Worm (Caenorhabditis elegans) whole organism, L4 larva: ENCODE results near the gene cpna-1.

Experiments
- D1046.2 ChIP-seq: fragments of 200-800 bp; sonication (Bioruptor generic); IDR thresholded peaks from 2 replicates; pipeline ENCODE4 v1.3.6; 2022; ENCODE audit warnings: missing genetic modification characterization, missing compliant biosample characterization
- F44E2.7 ChIP-seq: fragments of 200-800 bp; sonication (Bioruptor generic); IDR thresholded peaks from 2 replicates; pipeline ENCODE4 v2.1.2; 2022; ENCODE audit warnings: missing genetic modification characterization, missing compliant biosample characterization
- F49E8.2 ChIP-seq: sonication (generic microtip); optimal IDR thresholded peaks from 2 replicates; lab custom pipeline; 2016; ENCODE audit warnings: missing compliant biosample characterization, mild to moderate bottlenecking, missing genetic modification characterization, borderline replicate concordance
- R02D3.7 ChIP-seq: fragments of 150-350 bp; sonication (generic microtip); optimal IDR thresholded peaks from 3 replicates; lab custom pipeline; 2014; ENCODE audit warnings: missing biosample characterization, missing genetic modification characterization
- aly-2 ChIP-seq: sonication (generic microtip); optimal IDR thresholded peaks from 2 replicates; lab custom pipeline; 2018; ENCODE audit warnings: missing biosample characterization, missing genetic modification characterization
- ama-1 ChIP-seq: fragments of 150-350 bp; optimal IDR thresholded peaks from 2 replicates; lab custom pipeline; 2014; ENCODE audit warnings: inconsistent platforms, mixed read lengths
- ces-1 ChIP-seq: fragments of 150-350 bp; sonication (generic microtip); optimal IDR thresholded peaks from 4 replicates; lab custom pipeline; 2014; ENCODE audit warnings: missing biosample characterization, missing genetic modification reagents, missing genetic modification characterization
- cey-2 ChIP-seq: sonication (generic microtip); optimal IDR thresholded peaks from 3 replicates; lab custom pipeline; 2017; ENCODE audit warnings: missing genetic modification characterization, mild to moderate bottlenecking, missing compliant biosample characterization, antibody characterized with exemption, borderline replicate concordance; ENCODE audit not compliant: insufficient read depth
- ctbp-1 ChIP-seq: fragments of 200-800 bp; sonication (Bioruptor generic); IDR thresholded peaks from 2 replicates; pipeline ENCODE4 v1.3.6; 2022; ENCODE audit warnings: missing genetic modification reagents, missing genetic modification characterization, missing compliant biosample characterization
- daf-12 ChIP-seq: fragments of 150-350 bp; optimal IDR thresholded peaks from 2 replicates; lab custom pipeline; 2014; ENCODE audit warnings: missing biosample characterization, missing genetic modification reagents, missing genetic modification characterization
- daf-19 ChIP-seq: fragments of 200-800 bp; sonication (Bioruptor generic); conservative IDR thresholded peaks from 2 replicates; pipeline ENCODE4 v1.3.6; 2022; ENCODE audit warnings: missing genetic modification characterization, missing compliant biosample characterization
- dmd-9 ChIP-seq: fragments of 200-800 bp; sonication (Bioruptor generic); IDR thresholded peaks from 2 replicates; pipeline ENCODE4 v1.3.6; 2022; ENCODE audit warnings: missing genetic modification reagents, missing genetic modification characterization, missing compliant biosample characterization
- egl-27 ChIP-seq: sonication (generic microtip); optimal IDR thresholded peaks from 3 replicates; lab custom pipeline; 2017; ENCODE audit warnings: missing biosample characterization, missing genetic modification reagents, missing genetic modification characterization
- egl-43 ChIP-seq: fragments of 200-800 bp; sonication (Bioruptor generic); IDR thresholded peaks from 2 replicates; pipeline ENCODE4 v1.3.6; 2022; ENCODE audit warnings: missing genetic modification reagents, missing genetic modification characterization, missing compliant biosample characterization
- fkh-10 ChIP-seq: fragments of 150-350 bp; optimal IDR thresholded peaks from 2 replicates; lab custom pipeline; 2014; ENCODE audit warnings: missing biosample characterization, missing genetic modification reagents, missing genetic modification characterization
- fos-1 ChIP-seq: fragments of 150-350 bp; optimal IDR thresholded peaks from 2 replicates; lab custom pipeline; 2014; ENCODE audit warnings: missing biosample characterization, missing genetic modification characterization
- hif-1 ChIP-seq, 2 experiments: sonication (generic microtip); optimal IDR thresholded peaks; 2 replicates each; lab custom pipeline; 2016 to 2017; ENCODE audit warnings: missing compliant biosample characterization in 2 of 2, missing genetic modification characterization in 2 of 2, missing genetic modification reagents in 2 of 2, missing genotype in 2 of 2, mild to moderate bottlenecking in 1 of 2
- hlh-30 ChIP-seq: sonication (generic microtip); optimal IDR thresholded peaks from 2 replicates; lab custom pipeline; 2017; ENCODE audit warnings: antibody characterized with exemption, mild to moderate bottlenecking, missing genetic modification characterization, missing compliant biosample characterization; ENCODE audit not compliant: insufficient read depth
- jun-1 ChIP-seq: fragments of 150-350 bp; optimal IDR thresholded peaks from 2 replicates; lab custom pipeline; 2014; ENCODE audit warnings: missing biosample characterization, missing genetic modification reagents, missing genetic modification characterization
- lin-1 ChIP-seq: fragments of 200-800 bp; sonication (Bioruptor generic); IDR thresholded peaks from 2 replicates; pipeline ENCODE4 v1.3.6; 2022; ENCODE audit warnings: missing genetic modification reagents, missing genetic modification characterization, missing compliant biosample characterization
- lin-38 ChIP-seq: fragments of 200-800 bp; sonication (Bioruptor generic); IDR thresholded peaks from 2 replicates; pipeline ENCODE4 v1.3.6; 2022; ENCODE audit warnings: missing genetic modification reagents, missing genetic modification characterization, missing compliant biosample characterization
- lin-39 ChIP-seq: fragments of 150-350 bp; optimal IDR thresholded peaks from 2 replicates; lab custom pipeline; 2014; ENCODE audit warnings: missing biosample characterization, missing genetic modification reagents, missing genetic modification characterization
- madf-5 ChIP-seq, 2 experiments: fragments of 200-800 bp; sonication (Bioruptor generic); IDR thresholded peaks; 2 replicates each; pipeline ENCODE4 v1.3.6; 2022; ENCODE audit warnings: missing compliant biosample characterization in 2 of 2, missing genetic modification characterization in 2 of 2
- madf-9 ChIP-seq: fragments of 200-800 bp; sonication (Bioruptor generic); conservative IDR thresholded peaks from 2 replicates; pipeline ENCODE4 v1.3.6; 2022; ENCODE audit warnings: missing genetic modification reagents, missing genetic modification characterization, missing compliant biosample characterization
- mes-2 ChIP-seq: sonication (generic microtip); optimal IDR thresholded peaks from 2 replicates; lab custom pipeline; 2016; ENCODE audit warnings: missing genotype, mild to moderate bottlenecking, missing genetic modification characterization, missing compliant biosample characterization; ENCODE audit not compliant: poor library complexity, severe bottlenecking
- mxl-3 ChIP-seq: fragments of 200-800 bp; sonication (Bioruptor generic); optimal IDR thresholded peaks from 2 replicates; lab custom pipeline; 2018; ENCODE audit warnings: mild to moderate bottlenecking, missing genetic modification characterization, missing compliant biosample characterization
- nhr-111 ChIP-seq: fragments of 200-800 bp; sonication (Bioruptor generic); optimal IDR thresholded peaks from 2 replicates; lab custom pipeline; 2018; ENCODE audit warnings: mild to moderate bottlenecking, missing genetic modification characterization, missing compliant biosample characterization
- nhr-237 ChIP-seq: sonication (generic microtip); optimal IDR thresholded peaks from 2 replicates; lab custom pipeline; 2017; ENCODE audit warnings: missing biosample characterization, missing genetic modification characterization
- nhr-25 ChIP-seq: sonication (generic microtip); optimal IDR thresholded peaks from 2 replicates; lab custom pipeline; 2017; ENCODE audit warnings: missing genetic modification characterization, mild to moderate bottlenecking, missing compliant biosample characterization, antibody characterized with exemption, moderate library complexity, borderline replicate concordance; ENCODE audit not compliant: insufficient read depth
- nhr-28 ChIP-seq: fragments of 150-350 bp; optimal IDR thresholded peaks from 2 replicates; lab custom pipeline; 2014; ENCODE audit warnings: missing biosample characterization, missing genetic modification characterization
- nhr-41 ChIP-seq: fragments of 200-800 bp; sonication (Bioruptor generic); IDR thresholded peaks from 2 replicates; pipeline ENCODE4 v1.3.6; 2022; ENCODE audit warnings: missing genetic modification reagents, missing genetic modification characterization, missing compliant biosample characterization
- nhr-48 ChIP-seq: sonication (generic microtip); optimal IDR thresholded peaks from 2 replicates; lab custom pipeline; 2016; ENCODE audit warnings: mild to moderate bottlenecking, missing genetic modification characterization, missing compliant biosample characterization
- nhr-6 ChIP-seq: fragments of 150-350 bp; optimal IDR thresholded peaks from 2 replicates; lab custom pipeline; 2014; ENCODE audit warnings: missing biosample characterization, missing genetic modification characterization
- nhr-77 ChIP-seq: fragments of 150-350 bp; optimal IDR thresholded peaks from 2 replicates; lab custom pipeline; 2014; ENCODE audit warnings: missing biosample characterization, missing genetic modification characterization
- pqm-1 ChIP-seq: sonication (generic microtip); optimal IDR thresholded peaks from 2 replicates; lab custom pipeline; 2017; ENCODE audit warnings: missing biosample characterization, missing genetic modification characterization
- sdz-12 ChIP-seq: fragments of 200-800 bp; sonication (Bioruptor generic); optimal IDR thresholded peaks from 2 replicates; lab custom pipeline; 2018; ENCODE audit warnings: mild to moderate bottlenecking, missing genetic modification characterization, missing compliant biosample characterization
- set-16 ChIP-seq: fragments of 200-800 bp; sonication (Bioruptor generic); IDR thresholded peaks from 2 replicates; pipeline ENCODE4 v1.3.6; 2022; ENCODE audit warnings: missing genetic modification reagents, missing genetic modification characterization, missing compliant biosample characterization
- skn-1 ChIP-seq: fragments of 150-350 bp; optimal IDR thresholded peaks from 2 replicates; lab custom pipeline; 2014; ENCODE audit warnings: missing biosample characterization, missing genetic modification characterization
- snpc-4 ChIP-seq: fragments of 150-350 bp; optimal IDR thresholded peaks from 2 replicates; lab custom pipeline; 2014; ENCODE audit warnings: missing biosample characterization, missing genetic modification characterization
- tag-97 ChIP-seq: fragments of 200-800 bp; sonication (Bioruptor generic); IDR thresholded peaks from 2 replicates; pipeline ENCODE4 v1.3.6; 2022; ENCODE audit warnings: missing genetic modification characterization, missing compliant biosample characterization
- unc-62 ChIP-seq, 3 experiments: fragments of 150-350 bp in 1 of 3; sonication (generic microtip); optimal IDR thresholded peaks in 2 of 3; peaks in 1 of 3; 1 replicate in 1 of 3; 2 replicates in 2 of 3; lab custom pipeline; 2014 to 2017; ENCODE audit warnings: missing biosample characterization in 3 of 3, missing genetic modification characterization in 3 of 3, missing genetic modification reagents in 3 of 3, missing genotype in 1 of 3
- zip-2 ChIP-seq: fragments of 150-350 bp; optimal IDR thresholded peaks from 2 replicates; lab custom pipeline; 2014; ENCODE audit warnings: missing biosample characterization, missing genetic modification characterization
- ztf-11 ChIP-seq: fragments of 150-350 bp; optimal IDR thresholded peaks from 2 replicates; lab custom pipeline; 2014; ENCODE audit warnings: missing biosample characterization, missing genetic modification characterization

cpna-1 gene

DNA sequence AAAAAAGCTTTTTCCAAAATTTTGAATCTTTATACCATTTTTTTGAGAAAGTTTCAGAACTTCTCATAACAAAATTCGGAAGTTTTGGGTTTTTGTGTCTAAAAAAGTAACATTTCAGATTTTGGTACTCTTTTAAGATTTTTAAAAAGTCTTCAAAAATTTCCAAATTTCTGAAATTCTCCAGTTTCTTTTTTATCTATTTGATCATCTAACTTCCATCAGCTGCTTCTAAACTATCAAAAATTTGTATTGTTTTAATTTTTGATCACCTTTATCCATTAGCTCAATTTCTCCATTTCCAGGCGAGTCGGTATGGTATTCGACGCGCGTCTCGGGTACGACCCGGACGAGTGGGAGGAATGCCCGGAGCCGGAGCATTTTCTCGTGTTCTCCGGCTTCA, at the start of gene cpna-1:
Gene cpna-1 (plus strand): TSS at position 301 of the 400 bp plus-strand sequence.
- TF ChIP-seq hif-1 (tag; optimal IDR thresholded peaks at IDR 0.05; lab: Kevin White, UChicago): no peak
- no peak for TF ChIP-seq R02D3.7 (tag; lab: Kevin White, UChicago)
- TF ChIP-seq set-16 (GFP tag; lab: Robert Waterston, UW): 0 out of 2 replicates have a peak, but pooled peaks have one; percentile 33
- no peak for TF ChIP-seq ztf-11 (tag; lab: Kevin White, UChicago)
- TF ChIP-seq hlh-30 (tag; lab: Kevin White, UChicago): no peak

DNA sequence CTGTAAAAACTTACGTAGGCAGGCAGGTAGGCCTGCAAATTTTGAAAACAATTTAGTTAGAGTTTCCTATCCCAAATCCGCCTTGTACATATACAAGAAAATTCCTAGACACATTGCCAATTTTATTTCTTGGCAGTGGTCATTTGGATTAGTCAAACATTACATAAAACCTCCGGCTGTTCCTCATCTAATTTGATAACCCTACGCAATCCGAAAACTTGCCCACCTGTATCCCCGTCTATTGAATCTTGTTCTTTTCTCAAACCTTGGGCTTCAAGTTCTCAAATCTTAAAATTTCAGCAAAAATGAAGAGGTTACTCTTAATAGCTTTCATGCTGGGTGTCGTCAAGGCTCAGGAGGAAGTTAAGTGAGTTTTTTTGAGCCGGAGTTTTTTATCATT, 40.4 kb upstream of the cpna-1 start, which contains the start of gene F56D3.1:
Gene F56D3.1 (plus strand): TSS at position 301 of the 400 bp plus-strand sequence.
- TF ChIP-seq tag-97 (GFP tag; lab: Robert Waterston, UW) (no peak), ztf-11 (tag; lab: Kevin White, UChicago) (no peak), cey-2 (tag; lab: Kevin White, UChicago) (no peak), ces-1 (GFP tag; lab: Kevin White, UChicago) (no peak), sdz-12 (no peak), hlh-30 (tag; lab: Kevin White, UChicago) (no peak), egl-27 (tag; lab: Kevin White, UChicago) (no peak), daf-12 (no peak), skn-1 (tag; lab: Kevin White, UChicago) (no peak), nhr-6 (tag; lab: Kevin White, UChicago) (no peak), nhr-111 (GFP tag; lab: Kevin White, UChicago) (no peak), nhr-41 (no peak), F44E2.7 (GFP tag; lab: Robert Waterston, UW) (no peak), daf-19 (GFP tag; lab: Robert Waterston, UW) (no peak), lin-39 (tag; lab: Kevin White, UChicago) (no peak), ama-1 (no peak)

DNA sequence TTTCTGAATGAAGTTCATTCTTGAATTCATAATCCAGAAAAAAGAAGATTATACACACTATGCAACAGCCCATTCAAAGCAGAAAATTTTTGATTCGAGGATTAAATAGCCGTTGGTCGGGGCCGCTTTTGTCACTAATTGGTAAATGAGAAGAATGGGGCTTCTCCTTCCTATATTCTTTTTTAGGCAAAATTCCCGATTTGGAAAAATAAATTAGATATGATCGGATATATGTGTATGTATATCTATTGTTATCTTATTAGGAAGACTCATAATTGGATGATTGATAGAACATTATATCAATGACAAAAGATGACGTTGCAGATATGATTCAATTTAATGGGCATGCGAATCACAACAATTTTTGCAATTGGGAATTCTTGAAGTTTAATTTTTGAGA, 36.3 kb upstream of the cpna-1 start:
- TF ChIP-seq sdz-12 (no peak), lin-1 (GFP tag; lab: Robert Waterston, UW) (no peak), snpc-4 (tag; lab: Kevin White, UChicago) (no peak)

DNA sequence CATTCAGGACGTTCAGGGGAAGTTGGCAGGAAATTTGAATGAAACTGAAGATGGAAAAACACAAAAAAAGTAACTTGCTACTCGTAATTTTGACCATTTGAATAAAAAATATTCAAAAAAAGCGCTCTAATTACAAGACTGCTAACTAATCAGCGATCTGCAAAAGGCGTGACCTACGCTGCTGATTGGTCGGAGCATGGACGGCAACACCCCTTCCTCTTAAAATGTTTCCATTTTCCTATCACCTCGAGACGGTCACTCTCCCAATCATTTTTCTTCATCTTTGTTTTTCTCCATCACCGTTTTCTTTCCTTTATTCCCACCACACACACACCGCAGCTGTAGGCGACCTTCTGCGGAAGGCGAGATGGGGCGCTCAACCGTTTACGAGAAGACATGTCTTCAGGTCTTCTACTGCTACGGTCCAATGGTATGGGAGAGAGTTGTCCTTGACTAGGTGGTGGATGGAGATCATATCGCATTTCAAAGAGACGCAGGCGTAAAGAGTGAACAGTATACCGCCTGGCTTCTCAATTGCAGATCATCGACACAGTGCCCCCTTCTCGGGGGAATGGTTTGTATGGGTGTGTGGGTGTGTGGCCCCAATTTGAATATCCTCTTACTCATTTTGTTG, 34.8 kb upstream of the cpna-1 start:
- TF ChIP-seq nhr-28 (tag; lab: Kevin White, UChicago): peak; percentile 51
- no peak for TF ChIP-seq tag-97 (GFP tag; lab: Robert Waterston, UW)
- TF ChIP-seq nhr-25 (tag; lab: Kevin White, UChicago): peak; percentile 91
- no peak for TF ChIP-seq nhr-48 (tag; lab: Kevin White, UChicago)
- peak; percentile 59 for TF ChIP-seq mxl-3
- TF ChIP-seq dmd-9: no peak
- TF ChIP-seq lin-38 (GFP tag; lab: Robert Waterston, UW): no peak
- no peak for TF ChIP-seq lin-1 (GFP tag; lab: Robert Waterston, UW)
- TF ChIP-seq F49E8.2 (tag; lab: Kevin White, UChicago): no peak
- TF ChIP-seq fos-1 (tag; lab: Kevin White, UChicago): no peak
- TF ChIP-seq nhr-237 (tag; lab: Kevin White, UChicago): no peak
- TF ChIP-seq nhr-6 (tag; lab: Kevin White, UChicago): no peak
- peak; percentile 27 for TF ChIP-seq hlh-30 (tag; lab: Kevin White, UChicago)
- TF ChIP-seq fkh-10 (GFP tag; lab: Kevin White, UChicago): no peak
- no peak for TF ChIP-seq egl-43
- TF ChIP-seq nhr-41: no peak
- TF ChIP-seq madf-5 (GFP tag; IDR thresholded peaks at IDR 0.05; lab: Robert Waterston, UW): no peak
- TF ChIP-seq zip-2: no peak
- TF ChIP-seq D1046.2: no peak
- no peak for TF ChIP-seq pqm-1
- no peak for TF ChIP-seq aly-2
- no peak for TF ChIP-seq madf-9 (GFP tag; lab: Robert Waterston, UW)
- TF ChIP-seq mes-2 (tag; lab: Kevin White, UChicago): no peak
- TF ChIP-seq nhr-77 (tag; lab: Kevin White, UChicago): no peak
- TF ChIP-seq cey-2 (tag; lab: Kevin White, UChicago): no peak
- no peak for TF ChIP-seq jun-1 (tag; lab: Kevin White, UChicago)
- TF ChIP-seq unc-62 (GFP tag; optimal IDR thresholded peaks at IDR 0.05 in 1 of 2; lab: Kevin White, UChicago): peak in 1 of 2 experiments; percentile 45
- TF ChIP-seq unc-62 (tag; optimal IDR thresholded peaks at IDR 0.05; lab: Kevin White, UChicago): no peak
- no peak for TF ChIP-seq ctbp-1 (GFP tag; lab: Robert Waterston, UW)
